Fruit fly (Drosophila melanogaster) whole organism: Measurements from ENCODE around the gene CG15408.

Source experiments
- CG8478 ChIP-seq: fragments of >200 bp; optimal IDR thresholded peaks from 2 replicates; lab custom pipeline; 2018; ENCODE audit warnings: inconsistent platforms
- Dll ChIP-seq: fragments of >200 bp; optimal IDR thresholded peaks from 2 replicates; lab custom pipeline; 2017
- EcR ChIP-seq, 2 experiments: fragments of >200 bp; optimal IDR thresholded peaks; 2 replicates each; lab custom pipeline; 2017; ENCODE audit warnings: missing biosample characterization in 2 of 2, missing genetic modification characterization in 2 of 2, missing genetic modification reagents in 2 of 2
- pan ChIP-seq: fragments of >200 bp; optimal IDR thresholded peaks from 2 replicates; lab custom pipeline; 2017
- psq ChIP-seq: fragments of >200 bp; optimal IDR thresholded peaks from 2 replicates; lab custom pipeline; 2017
- usp ChIP-seq: fragments of >200 bp; optimal IDR thresholded peaks from 2 replicates; lab custom pipeline; 2017; ENCODE audit warnings: missing biosample characterization, missing genetic modification characterization, mixed read lengths

Gene CG15408

dm6 chr2L:3345763-3346482 lies 13.3 kb downstream of the CG15408 start:
- TF ChIP-seq psq (lab: Kevin White, UChicago) (no peak), pan (lab: Kevin White, UChicago) (no peak), EcR (GFP tag; optimal IDR thresholded peaks at IDR 0.05; lab: Kevin White, UChicago) (peak; percentile 91 to 97), Dll (peak; percentile 14)

dm6 chr2L:3346483-3346839 lies 13.8 kb downstream of the CG15408 start:
- no peak for TF ChIP-seq CG8478 (lab: Kevin White, UChicago)
- no peak for TF ChIP-seq psq (lab: Kevin White, UChicago)
- TF ChIP-seq EcR (GFP tag; optimal IDR thresholded peaks at IDR 0.05; lab: Kevin White, UChicago) = no peak
- TF ChIP-seq usp = no peak
- no peak for TF ChIP-seq pan (lab: Kevin White, UChicago)
- TF ChIP-seq Dll = no peak

dm6 chr2L:3348146-3348747 lies 15.6 kb downstream of the CG15408 start:
- no peak for TF ChIP-seq EcR (GFP tag; optimal IDR thresholded peaks at IDR 0.05; lab: Kevin White, UChicago)
- no peak for TF ChIP-seq pan (lab: Kevin White, UChicago)

dm6 chr2L:3351575-3352219 lies 19.1 kb downstream of the CG15408 start:
- TF ChIP-seq EcR (GFP tag; optimal IDR thresholded peaks at IDR 0.05; lab: Kevin White, UChicago) (no peak), psq (lab: Kevin White, UChicago) (no peak), Dll (no peak), usp (no peak), CG8478 (lab: Kevin White, UChicago) (no peak)

- TF ChIP-seq EcR (GFP tag; optimal IDR thresholded peaks at IDR 0.05; lab: Kevin White, UChicago) = no peak
- no peak for TF ChIP-seq psq (lab: Kevin White, UChicago)
- TF ChIP-seq Dll = no peak
- TF ChIP-seq CG8478 (lab: Kevin White, UChicago) = no peak
- no peak for TF ChIP-seq pan (lab: Kevin White, UChicago)
- no peak for TF ChIP-seq usp
Measured at dm6 chr2L:3352927-3353326, 20.3 kb downstream of the CG15408 start.

dm6 chr2L:3353791-3354190 lies 21.2 kb downstream of the CG15408 start:
- no peak for TF ChIP-seq psq (lab: Kevin White, UChicago)
- no peak for TF ChIP-seq usp
- no peak for TF ChIP-seq EcR (GFP tag; optimal IDR thresholded peaks at IDR 0.05; lab: Kevin White, UChicago)
- TF ChIP-seq CG8478 (lab: Kevin White, UChicago) = no peak

- no peak for TF ChIP-seq CG8478 (lab: Kevin White, UChicago)
- TF ChIP-seq Dll = no peak
- no peak for TF ChIP-seq pan (lab: Kevin White, UChicago)
- TF ChIP-seq EcR (GFP tag; optimal IDR thresholded peaks at IDR 0.05; lab: Kevin White, UChicago) = no peak
- no peak for TF ChIP-seq usp
- no peak for TF ChIP-seq psq (lab: Kevin White, UChicago)
Measured at dm6 chr2L:3354642-3355380, 22.2 kb downstream of the CG15408 start, which contains the start of gene E23. TSS of gene E23 (minus strand) at chr2L:3354829.

dm6 chr2L:3355791-3356190 lies 23.2 kb downstream of the CG15408 start:
- no peak for TF ChIP-seq EcR (GFP tag; optimal IDR thresholded peaks at IDR 0.05; lab: Kevin White, UChicago)
- TF ChIP-seq CG8478 (lab: Kevin White, UChicago) = no peak
- no peak for TF ChIP-seq psq (lab: Kevin White, UChicago)
- TF ChIP-seq Dll = no peak
- TF ChIP-seq usp = no peak
- no peak for TF ChIP-seq pan (lab: Kevin White, UChicago)

dm6 chr2L:3356193-3356645 lies 23.6 kb downstream of the CG15408 start:
- no peak for TF ChIP-seq pan (lab: Kevin White, UChicago)
- no peak for TF ChIP-seq CG8478 (lab: Kevin White, UChicago)
- no peak for TF ChIP-seq psq (lab: Kevin White, UChicago)
- TF ChIP-seq Dll = no peak
- no peak for TF ChIP-seq usp
- no peak for TF ChIP-seq EcR (GFP tag; optimal IDR thresholded peaks at IDR 0.05; lab: Kevin White, UChicago)

- TF ChIP-seq EcR (GFP tag; optimal IDR thresholded peaks at IDR 0.05; lab: Kevin White, UChicago) = no peak
- TF ChIP-seq pan (lab: Kevin White, UChicago) = no peak
- TF ChIP-seq usp = no peak
Measured at dm6 chr2L:3356790-3357696, 24.4 kb downstream of the CG15408 start, which contains the start of gene CG8838. TSS of gene CG8838 (plus strand) at chr2L:3357646.

dm6 chr2L:3361821-3362220 lies 29.2 kb downstream of the CG15408 start:
- TF ChIP-seq psq (lab: Kevin White, UChicago) = no peak
- no peak for TF ChIP-seq usp
- no peak for TF ChIP-seq pan (lab: Kevin White, UChicago)
- TF ChIP-seq Dll = no peak
- no peak for TF ChIP-seq EcR (GFP tag; optimal IDR thresholded peaks at IDR 0.05; lab: Kevin White, UChicago)
- TF ChIP-seq CG8478 (lab: Kevin White, UChicago) = no peak
